Worm (Caenorhabditis elegans) whole organism, late embryonic: ENCODE data around the gene Y97E10AL.1.

ENCODE experiments used
- dmd-4 ChIP-seq: sonication (generic microtip); optimal IDR thresholded peaks from 2 replicates; lab custom pipeline; 2016; ENCODE audit warnings: borderline replicate concordance, missing genetic modification characterization, missing compliant biosample characterization
- hlh-13 ChIP-seq: fragments of 200-800 bp; sonication (Bioruptor generic); optimal IDR thresholded peaks from 2 replicates; lab custom pipeline; 2018; ENCODE audit warnings: mild to moderate bottlenecking, missing genetic modification characterization, missing compliant biosample characterization
- lin-11 ChIP-seq: fragments of 200-800 bp; sonication (Bioruptor generic); optimal IDR thresholded peaks from 2 replicates; lab custom pipeline; 2018; ENCODE audit warnings: mild to moderate bottlenecking, missing genetic modification characterization, missing compliant biosample characterization
- nfya-1 ChIP-seq: sonication (generic microtip); optimal IDR thresholded peaks from 2 replicates; lab custom pipeline; 2017; ENCODE audit warnings: missing genetic modification characterization, mild to moderate bottlenecking, missing compliant biosample characterization, antibody characterized with exemption, moderate library complexity
- pag-3 ChIP-seq: sonication (generic microtip); optimal IDR thresholded peaks from 2 replicates; lab custom pipeline; 2016; ENCODE audit warnings: missing compliant biosample characterization, missing genetic modification characterization, borderline replicate concordance
- pros-1 ChIP-seq: fragments of 150-350 bp; optimal IDR thresholded peaks from 2 replicates; lab custom pipeline; 2014; ENCODE audit warnings: missing biosample characterization, missing genetic modification reagents, missing genetic modification characterization

- TF ChIP-seq hlh-13 (no peak), pag-3 (no peak), pros-1 (tag; lab: Kevin White, UChicago) (no peak), lin-11 (tag; lab: Kevin White, UChicago) (no peak), dmd-4 (tag; lab: Kevin White, UChicago) (no peak), nfya-1 (tag; lab: Kevin White, UChicago) (no peak)
These were observed 26.1 kb downstream of the Y97E10AL.1 start, which contains the start of gene rpb-9 for ce11 chrV:8012032-8012431.
